Worm (Caenorhabditis elegans) whole organism, L2 larva: ENCODE data around the gene Y54G11A.4.

Source experiments
- elt-1 ChIP-seq: fragments of 150-350 bp; optimal IDR thresholded peaks from 2 replicates; lab custom pipeline; 2014; ENCODE audit warnings: missing biosample characterization, missing genetic modification characterization
- lin-13 ChIP-seq: fragments of 150-350 bp; optimal IDR thresholded peaks from 2 replicates; lab custom pipeline; 2014; ENCODE audit warnings: missing biosample characterization, missing genetic modification reagents, missing genetic modification characterization
- mdl-1 ChIP-seq, 2 experiments: fragments of 150-350 bp in 1 of 2; sonication (generic microtip) in 1 of 2; optimal IDR thresholded peaks; 2 replicates each; lab custom pipeline; 2017; ENCODE audit warnings: missing biosample characterization in 2 of 2, missing genetic modification characterization in 2 of 2
- nhr-237 ChIP-seq: fragments of 150-350 bp; optimal IDR thresholded peaks from 2 replicates; lab custom pipeline; 2014; ENCODE audit warnings: missing biosample characterization, missing genetic modification characterization
- unc-62 ChIP-seq: fragments of 150-350 bp; optimal IDR thresholded peaks from 2 replicates; lab custom pipeline; 2014; ENCODE audit warnings: missing biosample characterization, missing genetic modification reagents, missing genetic modification characterization

- TF ChIP-seq mdl-1 (tag; optimal IDR thresholded peaks at IDR 0.05; lab: Kevin White, UChicago) (no peak), nhr-237 (no peak), lin-13 (no peak), elt-1 (tag; lab: Kevin White, UChicago) (no peak), unc-62 (GFP tag; lab: Kevin White, UChicago) (no peak)
Measured at ce11 chrII:14257943-14258342, 34.7 kb upstream of the Y54G11A.4 start.
